Fruit fly (Drosophila melanogaster): Measurements from ENCODE around the gene sowah.

sowah gene

dm6 chr3L:12566065-12566730 is 6.1 kb downstream of the sowah start:
- TF ChIP-seq CG6808 (GFP tag; optimal IDR thresholded peaks at IDR 0.05) (no peak), Gug (GFP tag; IDR thresholded peaks at IDR 0.05) (no peak), vri (GFP tag; optimal IDR thresholded peaks at IDR 0.05) (no peak), acj6 (GFP tag; optimal IDR thresholded peaks at IDR 0.05) (no peak), Sox15 (GFP tag; optimal IDR thresholded peaks at IDR 0.05) (no peak), CG11294 (GFP tag; IDR thresholded peaks at IDR 0.05) (no peak), CG3032 (tag; optimal IDR thresholded peaks at IDR 0.05) (no peak), Sox14 (GFP tag; optimal IDR thresholded peaks at IDR 0.05) (no peak), Eip93F (GFP tag; optimal IDR thresholded peaks at IDR 0.05) (no peak), CG11902 (GFP tag; optimal IDR thresholded peaks at IDR 0.05) (no peak), Ets96B (tag; optimal IDR thresholded peaks at IDR 0.05) (no peak), CG8632 (GFP tag; optimal IDR thresholded peaks at IDR 0.05) (no peak), CG16779 (tag; optimal IDR thresholded peaks at IDR 0.05) (no peak), CG7368 (GFP tag; optimal IDR thresholded peaks at IDR 0.05) (no peak), CG8319 (GFP tag; optimal IDR thresholded peaks at IDR 0.05) (no peak), achi (GFP tag; optimal IDR thresholded peaks at IDR 0.05) (no peak)

- TF ChIP-seq spab (GFP tag; optimal IDR thresholded peaks at IDR 0.05) (no peak), eg (GFP tag; IDR thresholded peaks at IDR 0.05) (no peak), CG6854 (GFP tag; optimal IDR thresholded peaks at IDR 0.05) (no peak), Smox (GFP tag; optimal IDR thresholded peaks at IDR 0.05) (no peak), Eip78C (GFP tag) (no peak), CG34406 (GFP tag; optimal IDR thresholded peaks at IDR 0.05) (no peak), CG3919 (GFP tag; optimal IDR thresholded peaks at IDR 0.05) (no peak), Blimp-1 (GFP tag; optimal IDR thresholded peaks at IDR 0.05) (no peak), CG1621 (tag; optimal IDR thresholded peaks at IDR 0.05) (no peak), CG3032 (tag; optimal IDR thresholded peaks at IDR 0.05) (no peak), Hr39 (GFP tag; optimal IDR thresholded peaks at IDR 0.05) (no peak), fkh (GFP tag; optimal IDR thresholded peaks at IDR 0.05) (no peak), dac (GFP tag; optimal IDR thresholded peaks at IDR 0.05) (no peak)
Measured at dm6 chr3L:12565422-12565821, 6.9 kb downstream of the sowah start.

dm6 chr3L:12564979-12565378 is 7.4 kb downstream of the sowah start:
- TF ChIP-seq Eip75B (GFP tag; optimal IDR thresholded peaks at IDR 0.05) = no peak
- peak; percentile 41; the same call in 1 of the 3 replicates for TF ChIP-seq eg (GFP tag; IDR thresholded peaks at IDR 0.05)

- no peak for TF ChIP-seq dsx (GFP tag; optimal IDR thresholded peaks at IDR 0.05; ENCODE audit: poor library complexity, severe bottlenecking)
- no peak for TF ChIP-seq CG7368 (GFP tag; optimal IDR thresholded peaks at IDR 0.05)
- no peak for TF ChIP-seq Met (GFP tag; optimal IDR thresholded peaks at IDR 0.05)
- no peak for TF ChIP-seq dac (GFP tag; optimal IDR thresholded peaks at IDR 0.05)
- no peak for TF ChIP-seq CG3032 (tag; optimal IDR thresholded peaks at IDR 0.05)
- TF ChIP-seq Sox15 (GFP tag; optimal IDR thresholded peaks at IDR 0.05) = no peak
- no peak for TF ChIP-seq cyc (GFP tag; optimal IDR thresholded peaks at IDR 0.05)
- no peak for TF ChIP-seq Hr39 (GFP tag; optimal IDR thresholded peaks at IDR 0.05)
- no peak for TF ChIP-seq eg (GFP tag; IDR thresholded peaks at IDR 0.05)
- no peak for TF ChIP-seq fkh (GFP tag; optimal IDR thresholded peaks at IDR 0.05)
- TF ChIP-seq Hr38 (GFP tag; optimal IDR thresholded peaks at IDR 0.05) = no peak
- no peak for TF ChIP-seq Hr4 (GFP tag; optimal IDR thresholded peaks at IDR 0.05)
Measured at dm6 chr3L:12564284-12564683, 8.1 kb downstream of the sowah start.

dm6 chr3L:12559273-12559672 is 13.1 kb downstream of the sowah start:
- no peak for TF ChIP-seq Gug (GFP tag; IDR thresholded peaks at IDR 0.05)
- TF ChIP-seq Sox102F (GFP tag; optimal IDR thresholded peaks at IDR 0.05) = peak; percentile 18
- TF ChIP-seq esn (GFP tag; optimal IDR thresholded peaks at IDR 0.05) = peak; percentile 12
- TF ChIP-seq Met (GFP tag; optimal IDR thresholded peaks at IDR 0.05) = peak; percentile 39
- TF ChIP-seq Ets21C (GFP tag; optimal IDR thresholded peaks at IDR 0.05) = no peak
- TF ChIP-seq Hr39 (GFP tag; optimal IDR thresholded peaks at IDR 0.05) = peak; percentile 8
- peak; percentile 72 for TF ChIP-seq Eip78C (GFP tag)
- no peak for TF ChIP-seq Ets96B (tag; optimal IDR thresholded peaks at IDR 0.05)
- no peak for TF ChIP-seq CG11294 (GFP tag; IDR thresholded peaks at IDR 0.05)
- no peak for TF ChIP-seq CG15336 (GFP tag; IDR thresholded peaks at IDR 0.05)
- TF ChIP-seq topi (GFP tag; optimal IDR thresholded peaks at IDR 0.05) = peak; percentile 2
- TF ChIP-seq CG6163 (GFP tag; IDR thresholded peaks at IDR 0.05) = no peak
- peak; percentile 24 for TF ChIP-seq lz (GFP tag; optimal IDR thresholded peaks at IDR 0.05)
- TF ChIP-seq svp (GFP tag) = peak; percentile 70
- TF ChIP-seq CG31627 (GFP tag; optimal IDR thresholded peaks at IDR 0.05) = peak; percentile 8
- no peak for TF ChIP-seq fkh (GFP tag; optimal IDR thresholded peaks at IDR 0.05)

Data from whole organism, prepupa.